Worm (Caenorhabditis elegans): Measurements from ENCODE around the gene col-145.
A peak's percentile ranks its signal among the peaks of the same experiment; 100 is the strongest.

Gene col-145

DNA sequence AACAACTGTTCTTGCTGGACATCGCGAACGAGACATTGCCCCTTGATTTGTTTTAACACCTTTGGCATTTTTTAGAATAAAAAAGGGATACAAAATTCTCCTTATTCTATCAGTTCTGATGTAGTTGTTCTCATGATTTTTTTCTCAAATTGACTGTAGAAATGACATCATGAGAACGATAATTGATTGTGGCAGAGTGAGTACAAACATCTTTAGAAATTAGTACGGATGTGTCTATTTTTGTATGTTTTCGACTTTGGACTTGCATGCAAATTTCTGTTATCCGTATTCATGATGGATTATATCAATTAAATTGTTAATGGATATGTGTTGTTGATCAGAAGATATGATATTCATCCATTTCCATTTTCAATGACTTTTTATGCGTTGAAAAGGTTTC is 14.7 kb downstream of the col-145 start:
- TF ChIP-seq rbr-2 (tag; optimal IDR thresholded peaks at IDR 0.05) = no peak
- TF ChIP-seq spr-3 (GFP tag; optimal IDR thresholded peaks at IDR 0.05) = no peak
- TF ChIP-seq nhr-237 (tag; optimal IDR thresholded peaks at IDR 0.05) = no peak
- no peak for TF ChIP-seq cey-2 (tag; optimal IDR thresholded peaks at IDR 0.05; ENCODE audit: borderline replicate concordance, insufficient read depth)
- no peak for TF ChIP-seq lin-39 (tag; optimal IDR thresholded peaks at IDR 0.05)
- no peak for TF ChIP-seq spr-1 (tag; optimal IDR thresholded peaks at IDR 0.05)

DNA sequence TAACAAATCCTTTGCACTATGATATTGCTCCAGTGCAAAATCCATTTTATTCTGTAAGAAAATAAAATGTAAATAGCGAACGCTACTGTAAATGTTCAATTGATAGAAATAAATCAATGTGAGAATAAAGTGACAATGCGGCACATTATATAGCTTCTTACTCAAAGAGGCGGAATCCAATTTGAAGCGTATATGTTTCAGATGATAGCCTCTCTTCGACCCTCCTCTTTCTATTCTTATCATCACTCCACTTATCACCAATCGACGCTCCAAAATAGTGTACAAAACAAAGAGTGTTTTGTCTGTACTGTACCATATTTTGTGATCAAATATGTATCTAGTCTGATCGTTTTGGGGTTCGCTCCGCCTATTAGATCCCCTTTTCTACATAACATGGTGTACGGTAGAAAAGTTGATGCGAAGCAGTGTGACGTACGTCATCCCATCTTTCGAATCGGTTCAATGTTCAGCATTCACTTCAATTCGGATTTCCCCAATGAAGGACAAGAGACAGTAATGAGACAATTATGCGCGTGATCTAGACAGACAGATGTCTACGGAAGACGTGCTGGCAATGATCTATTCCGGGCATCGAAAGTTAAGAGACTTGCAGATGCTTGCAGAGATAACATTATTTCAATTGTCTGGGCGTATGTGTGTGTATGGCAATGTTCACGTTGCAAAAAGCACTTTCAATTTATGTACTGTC is 15.8 kb downstream of the col-145 start, which contains the start of gene spl-2:
Gene spl-2, minus strand, starts transcription at position 51 of the 709 bp plus-strand sequence.
- no peak for TF ChIP-seq ama-1 (optimal IDR thresholded peaks at IDR 0.05)
- TF ChIP-seq sdz-12 (GFP tag; optimal IDR thresholded peaks at IDR 0.05) = no peak
- no peak for TF ChIP-seq jun-1 (tag; optimal IDR thresholded peaks at IDR 0.05)
- no peak for TF ChIP-seq nhr-6 (tag; optimal IDR thresholded peaks at IDR 0.05)
- TF ChIP-seq ctbp-1 (GFP tag; IDR thresholded peaks at IDR 0.05) = no peak
- TF ChIP-seq nhr-28 (tag; optimal IDR thresholded peaks at IDR 0.05) = peak; percentile 5
- TF ChIP-seq arid-1 (GFP tag; conservative IDR thresholded peaks at IDR 0.05) = no peak
- no peak for TF ChIP-seq F26F4.8 (GFP tag; conservative IDR thresholded peaks at IDR 0.05)
- TF ChIP-seq ces-1 (GFP tag; optimal IDR thresholded peaks at IDR 0.05) = no peak
- TF ChIP-seq ZK337.2 (GFP tag; IDR thresholded peaks at IDR 0.05) = no peak
- no peak for TF ChIP-seq nhr-25 (tag; optimal IDR thresholded peaks at IDR 0.05; ENCODE audit: borderline replicate concordance, insufficient read depth)
- no peak for TF ChIP-seq ceh-82 (tag; optimal IDR thresholded peaks at IDR 0.05)
- TF ChIP-seq mxl-3 (GFP tag; optimal IDR thresholded peaks at IDR 0.05) = peak; percentile 56
- no peak for TF ChIP-seq lin-38 (GFP tag; IDR thresholded peaks at IDR 0.05)
- peak; percentile 25; the same call in 1 of the 2 replicates for TF ChIP-seq dmd-6 (GFP tag; IDR thresholded peaks at IDR 0.05)
- no peak for TF ChIP-seq hmg-1.1 (GFP tag; IDR thresholded peaks at IDR 0.05)
- TF ChIP-seq lim-7 (GFP tag; IDR thresholded peaks at IDR 0.05) = no peak
- TF ChIP-seq nhr-11 (tag; optimal IDR thresholded peaks at IDR 0.05) = no peak
- no peak for TF ChIP-seq lir-3 (tag; optimal IDR thresholded peaks at IDR 0.05)
- no peak for TF ChIP-seq tra-1 (GFP tag; IDR thresholded peaks at IDR 0.05)
- TF ChIP-seq hlh-11 (tag; optimal IDR thresholded peaks at IDR 0.05) = peak; percentile 35
- TF ChIP-seq lin-29 (GFP tag; IDR thresholded peaks at IDR 0.05) = no peak
- no peak for TF ChIP-seq pha-4 (GFP tag; IDR thresholded peaks at IDR 0.05)
- TF ChIP-seq pha-4 (tag; optimal IDR thresholded peaks at IDR 0.05) = no peak
- TF ChIP-seq set-16 (GFP tag; IDR thresholded peaks at IDR 0.05) = no peak
- peak; percentile 42 for TF ChIP-seq hlh-30 (tag; optimal IDR thresholded peaks at IDR 0.05; ENCODE audit: insufficient read depth)
- peak in 1 of 2 experiments; percentile 95 for TF ChIP-seq unc-62 (GFP tag; optimal IDR thresholded peaks at IDR 0.05 in 1 of 2)
- TF ChIP-seq unc-62 (tag; optimal IDR thresholded peaks at IDR 0.05) = no peak
- TF ChIP-seq mep-1 (tag; optimal IDR thresholded peaks at IDR 0.05) = no peak
- no peak for TF ChIP-seq mdl-1 (tag; optimal IDR thresholded peaks at IDR 0.05)
- TF ChIP-seq zip-2 (tag; optimal IDR thresholded peaks at IDR 0.05) = no peak
- no peak for TF ChIP-seq fkh-10 (GFP tag; optimal IDR thresholded peaks at IDR 0.05)
- no peak for TF ChIP-seq ceh-62 (tag; optimal IDR thresholded peaks at IDR 0.05)
- peak; percentile 37 for TF ChIP-seq nhr-48 (tag; optimal IDR thresholded peaks at IDR 0.05)
- no peak for TF ChIP-seq lin-15B (tag; optimal IDR thresholded peaks at IDR 0.05)
- no peak for TF ChIP-seq lin-13 (GFP tag; optimal IDR thresholded peaks at IDR 0.05)
- TF ChIP-seq nhr-42 (GFP tag; IDR thresholded peaks at IDR 0.05) = no peak
- no peak for TF ChIP-seq lin-39 (tag; optimal IDR thresholded peaks at IDR 0.05)
- TF ChIP-seq mes-2 (tag; optimal IDR thresholded peaks at IDR 0.05; ENCODE audit: poor library complexity, severe bottlenecking) = no peak
- no peak for TF ChIP-seq zfp-3 (GFP tag; conservative IDR thresholded peaks at IDR 0.05)
- no peak for TF ChIP-seq saeg-2 (GFP tag; IDR thresholded peaks at IDR 0.05)
- TF ChIP-seq F44E2.7 (GFP tag; IDR thresholded peaks at IDR 0.05) = no peak
